Worm (Caenorhabditis elegans): ENCODE measurements around the gene best-5.

DNA sequence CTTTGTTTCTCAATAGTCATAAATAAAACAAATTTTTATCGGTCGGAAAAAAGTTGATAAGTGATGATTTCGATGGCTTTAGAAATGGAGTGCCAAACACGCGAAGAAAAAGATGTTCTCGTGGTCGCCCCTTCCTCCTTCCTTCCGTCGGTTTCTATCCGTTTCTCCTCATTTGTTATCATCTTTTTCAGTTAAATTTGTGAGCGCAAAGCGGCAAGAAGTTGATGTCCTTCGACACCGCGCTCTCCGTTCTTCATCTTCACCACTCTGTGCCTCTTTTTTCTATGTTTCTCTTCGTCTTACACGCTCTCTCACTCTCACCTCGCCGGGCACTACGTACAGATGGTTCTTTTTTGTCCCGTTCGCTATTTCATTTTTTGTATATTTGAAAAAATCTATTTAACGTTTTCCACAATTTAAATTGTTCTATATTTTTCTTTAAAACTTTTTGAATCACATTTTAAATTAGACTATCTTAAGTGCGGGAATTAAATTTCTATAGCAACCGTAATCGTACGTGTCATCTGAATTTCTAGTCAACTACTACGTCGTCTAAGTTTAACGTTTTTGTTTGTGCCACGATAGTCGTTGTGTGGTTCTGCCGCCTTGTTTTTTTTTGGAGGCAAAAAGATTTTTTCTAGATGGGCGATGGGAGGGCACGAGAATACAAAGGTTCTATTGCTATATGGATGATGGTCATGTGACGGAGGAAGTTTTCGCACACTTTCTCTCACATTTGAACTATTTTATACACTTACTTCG lies 8.8 kb upstream of the best-5 start:
- TF ChIP-seq dmd-4 (tag; optimal IDR thresholded peaks at IDR 0.05; ENCODE audit: borderline replicate concordance), result no peak
- no peak for TF ChIP-seq hlh-6 (tag; optimal IDR thresholded peaks at IDR 0.05)
- TF ChIP-seq sox-4 (tag; optimal IDR thresholded peaks at IDR 0.05), result no peak
- TF ChIP-seq odd-2 (tag; optimal IDR thresholded peaks at IDR 0.05), result no peak
- TF ChIP-seq pax-1 (tag; optimal IDR thresholded peaks at IDR 0.05), result no peak
- TF ChIP-seq ahr-1 (tag; optimal IDR thresholded peaks at IDR 0.05), result no peak
- no peak for TF ChIP-seq ceh-9 (tag; optimal IDR thresholded peaks at IDR 0.05)
- no peak for TF ChIP-seq unc-55 (GFP tag; optimal IDR thresholded peaks at IDR 0.05)
- no peak for TF ChIP-seq pqm-1 (tag; optimal IDR thresholded peaks at IDR 0.05)

Measured in whole organism, late embryonic.